Worm (Caenorhabditis elegans) whole organism, L3 larva: Measurements from ENCODE around the gene R160.5.

ENCODE experiments used
- R02D3.7 ChIP-seq: fragments of 150-350 bp; optimal IDR thresholded peaks from 2 replicates; lab custom pipeline; 2014; ENCODE audit warnings: missing biosample characterization, missing genetic modification characterization
- ama-1 ChIP-seq: fragments of 150-350 bp; optimal IDR thresholded peaks from 2 replicates; lab custom pipeline; 2018
- fos-1 ChIP-seq: fragments of 150-350 bp; optimal IDR thresholded peaks from 2 replicates; lab custom pipeline; 2014; ENCODE audit warnings: missing biosample characterization, missing genetic modification characterization
- jun-1 ChIP-seq: fragments of 150-350 bp; optimal IDR thresholded peaks from 2 replicates; lab custom pipeline; 2014; ENCODE audit warnings: missing biosample characterization, missing genetic modification reagents, missing genetic modification characterization
- lin-39 ChIP-seq: fragments of 150-350 bp; optimal IDR thresholded peaks from 2 replicates; lab custom pipeline; 2018; ENCODE audit warnings: missing biosample characterization, missing genetic modification reagents, missing genetic modification characterization
- mdl-1 ChIP-seq: fragments of 150-350 bp; optimal IDR thresholded peaks from 2 replicates; lab custom pipeline; 2014; ENCODE audit warnings: missing biosample characterization, missing genetic modification characterization
- nhr-11 ChIP-seq: fragments of 150-350 bp; optimal IDR thresholded peaks from 2 replicates; lab custom pipeline; 2014; ENCODE audit warnings: missing biosample characterization, missing genetic modification characterization

DNA sequence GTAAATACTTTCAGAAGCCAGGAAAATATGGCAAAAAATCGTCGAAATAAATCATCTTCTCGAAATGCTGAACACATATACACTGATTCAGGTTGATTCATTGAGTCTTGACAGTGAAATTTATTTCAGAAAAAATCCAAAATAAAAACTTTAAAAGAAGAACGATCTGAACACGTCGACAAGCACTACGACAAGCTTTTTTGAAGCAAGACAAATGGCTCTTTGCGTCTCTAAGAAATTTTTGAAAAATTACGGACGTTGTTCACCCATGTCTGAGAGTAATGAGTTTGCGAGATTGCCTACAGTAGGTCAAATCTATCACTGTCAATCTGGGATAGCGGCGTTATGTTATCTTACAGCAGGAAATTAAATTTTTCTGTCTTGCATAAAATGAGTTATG, 6.1 kb upstream of the R160.5 start, which contains the start of gene R160.2:
- TF ChIP-seq fos-1 (tag; lab: Kevin White, UChicago) (no peak), mdl-1 (tag; lab: Kevin White, UChicago) (no peak), lin-39 (tag; lab: Kevin White, UChicago) (no peak), jun-1 (tag; lab: Kevin White, UChicago) (no peak), nhr-11 (tag; lab: Kevin White, UChicago) (no peak), R02D3.7 (tag; lab: Kevin White, UChicago) (no peak), ama-1 (no peak)
